Worm (Caenorhabditis elegans): ENCODE data around the gene tac-1.
"Not testable (repeated sequence)": the region's sequence is repeated elsewhere in the genome, so short reads cannot be mapped to it uniquely, and the experiment has no call there.

DNA sequence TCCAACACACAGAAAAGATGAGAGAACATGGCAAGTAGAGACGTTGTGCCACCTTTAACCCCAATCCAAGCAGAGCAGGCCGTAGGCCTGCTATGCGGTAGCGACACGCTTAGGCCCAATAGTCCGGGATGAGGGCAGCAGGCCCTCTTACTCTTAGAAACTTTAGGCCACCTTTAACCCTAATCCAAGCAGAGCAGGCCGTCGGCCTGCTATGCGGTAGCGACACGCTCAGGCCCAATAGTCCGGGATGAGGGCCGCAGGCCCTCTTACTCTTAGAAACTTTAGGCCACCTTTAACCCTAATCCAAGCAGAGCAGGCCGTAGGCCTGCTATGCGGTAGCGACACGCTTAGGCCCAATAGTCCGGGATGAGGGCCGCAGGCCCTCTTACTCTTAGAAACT, 12.0 kb upstream of the tac-1 start:
- not testable (repeated sequence) for TF ChIP-seq ama-1 (optimal IDR thresholded peaks at IDR 0.05); ama-1 (GFP tag; optimal IDR thresholded peaks at IDR 0.05); ceh-40 (GFP tag; IDR thresholded peaks at IDR 0.05); nfya-1 (tag; optimal IDR thresholded peaks at IDR 0.05; ENCODE audit: borderline replicate concordance, insufficient read depth); nfya-2 (GFP tag; IDR thresholded peaks at IDR 0.05); madf-3 (GFP tag; IDR thresholded peaks at IDR 0.05); F49E8.2 (tag; optimal IDR thresholded peaks at IDR 0.05; ENCODE audit: insufficient read depth); T07F8.4 (tag; optimal IDR thresholded peaks at IDR 0.05)
